Fruit fly (Drosophila melanogaster) whole organism, prepupa: ENCODE results near the gene Prtl99C.
A peak's percentile ranks its signal among the peaks of the same experiment; 100 is the strongest.

Experiments used
- Blimp-1 ChIP-seq: fragments of 200-800 bp; sonication (Bioruptor generic); optimal IDR thresholded peaks from 3 replicates; lab custom pipeline; 2017; ENCODE audit warnings: missing biosample characterization, missing genetic modification characterization, mild to moderate bottlenecking, moderate library complexity, missing genetic modification reagents
- CG10631 ChIP-seq: fragments of 200-800 bp; sonication (Bioruptor generic); optimal IDR thresholded peaks from 2 replicates; lab custom pipeline; 2016; ENCODE audit warnings: missing biosample characterization, missing genetic modification characterization
- CG10669 ChIP-seq: fragments of 200-800 bp; sonication (Bioruptor generic); optimal IDR thresholded peaks from 3 replicates; lab custom pipeline; 2018; ENCODE audit warnings: missing biosample characterization, mild to moderate bottlenecking, missing genetic modification characterization, moderate library complexity
- CG11294 ChIP-seq: fragments of 200-800 bp; sonication (Bioruptor generic); IDR thresholded peaks from 2 replicates; pipeline ENCODE4 v1.3.6; 2022; ENCODE audit warnings: missing biosample characterization, missing genetic modification characterization
- CG11762 ChIP-seq: fragments of 200-800 bp; sonication (Bioruptor generic); optimal IDR thresholded peaks from 3 replicates; lab custom pipeline; 2016; ENCODE audit warnings: missing biosample characterization, missing genetic modification characterization; ENCODE audit not compliant: insufficient read depth
- CG11902 ChIP-seq: fragments of 200-800 bp; sonication (Bioruptor generic); optimal IDR thresholded peaks from 3 replicates; lab custom pipeline; 2016; ENCODE audit warnings: missing biosample characterization, missing genetic modification characterization
- CG15336 ChIP-seq: fragments of 200-800 bp; sonication (Bioruptor generic); IDR thresholded peaks from 2 replicates; pipeline ENCODE4 v1.3.6; 2022; ENCODE audit warnings: missing biosample characterization, missing genetic modification characterization
- CG1621 ChIP-seq: fragments of 200-800 bp; sonication (Bioruptor generic); optimal IDR thresholded peaks from 3 replicates; lab custom pipeline; 2018; ENCODE audit warnings: missing biosample characterization, mild to moderate bottlenecking, missing genetic modification characterization
- CG16779 ChIP-seq: fragments of 200-800 bp; sonication (Bioruptor generic); optimal IDR thresholded peaks from 3 replicates; lab custom pipeline; 2017; ENCODE audit warnings: missing biosample characterization, mild to moderate bottlenecking, missing genetic modification characterization
- CG3032 ChIP-seq: fragments of 200-800 bp; optimal IDR thresholded peaks from 2 replicates; lab custom pipeline; 2019; ENCODE audit warnings: missing biosample characterization, mild to moderate bottlenecking, missing genetic modification characterization, moderate library complexity
- CG31627 ChIP-seq: fragments of 200-800 bp; sonication (Bioruptor generic); optimal IDR thresholded peaks from 3 replicates; lab custom pipeline; 2016; ENCODE audit warnings: missing biosample characterization, missing genetic modification characterization
- CG32006 ChIP-seq: fragments of 200-800 bp; sonication (Bioruptor generic); optimal IDR thresholded peaks from 3 replicates; lab custom pipeline; 2017; ENCODE audit warnings: missing biosample characterization, mild to moderate bottlenecking, missing genetic modification characterization
- CG34406 ChIP-seq: fragments of 200-800 bp; sonication (Bioruptor generic); optimal IDR thresholded peaks from 3 replicates; lab custom pipeline; 2016; ENCODE audit warnings: missing biosample characterization, missing genetic modification characterization
- CG3919 ChIP-seq: fragments of 200-800 bp; sonication (Bioruptor generic); optimal IDR thresholded peaks from 3 replicates; lab custom pipeline; 2016; ENCODE audit warnings: missing biosample characterization, missing genetic modification characterization
- CG4318 ChIP-seq: fragments of 200-800 bp; sonication (Bioruptor generic); optimal IDR thresholded peaks from 3 replicates; lab custom pipeline; 2017; ENCODE audit warnings: missing biosample characterization, mild to moderate bottlenecking, missing genetic modification characterization
- CG6163 ChIP-seq: fragments of 200-800 bp; sonication (Bioruptor generic); IDR thresholded peaks from 3 replicates; pipeline ENCODE4 v1.3.6; 2022; ENCODE audit warnings: missing biosample characterization, missing genetic modification characterization
- CG6276 ChIP-seq: fragments of 200-800 bp; sonication (Bioruptor generic); optimal IDR thresholded peaks from 2 replicates; lab custom pipeline; 2017; ENCODE audit warnings: missing biosample characterization, mild to moderate bottlenecking, missing genetic modification characterization
- CG6792 ChIP-seq: fragments of 200-800 bp; sonication (Bioruptor generic); optimal IDR thresholded peaks from 3 replicates; lab custom pipeline; 2016; ENCODE audit warnings: missing biosample characterization, missing genetic modification characterization
- CG6808 ChIP-seq: fragments of 200-800 bp; sonication (Bioruptor generic); optimal IDR thresholded peaks from 3 replicates; lab custom pipeline; 2017; ENCODE audit warnings: missing biosample characterization, missing genetic modification characterization, mild to moderate bottlenecking, moderate library complexity, missing genetic modification reagents
- CG6854 ChIP-seq: fragments of 200-800 bp; sonication (Bioruptor generic); optimal IDR thresholded peaks from 2 replicates; lab custom pipeline; 2017; ENCODE audit warnings: missing biosample characterization, mild to moderate bottlenecking, missing genetic modification characterization
- CG8319 ChIP-seq: fragments of 200-800 bp; sonication (Bioruptor generic); optimal IDR thresholded peaks from 3 replicates; lab custom pipeline; 2016; ENCODE audit warnings: missing biosample characterization, missing genetic modification characterization
- CG8632 ChIP-seq: fragments of 200-800 bp; sonication (Bioruptor generic); optimal IDR thresholded peaks from 3 replicates; lab custom pipeline; 2016; ENCODE audit warnings: missing biosample characterization, missing genetic modification characterization
- Eip75B ChIP-seq: fragments of 200-800 bp; sonication (Bioruptor generic); optimal IDR thresholded peaks from 3 replicates; lab custom pipeline; 2016; ENCODE audit warnings: missing biosample characterization, missing genetic modification characterization
- Eip78C ChIP-seq: fragments of 200-800 bp; sonication (Bioruptor generic); peaks from one replicate; lab custom pipeline; 2016; ENCODE audit warnings: missing biosample characterization, missing genetic modification characterization
- Eip93F ChIP-seq: fragments of 200-800 bp; sonication (Bioruptor generic); optimal IDR thresholded peaks from 2 replicates; lab custom pipeline; 2016; ENCODE audit warnings: missing biosample characterization, mild to moderate bottlenecking, missing genetic modification characterization
- Ets21C ChIP-seq: fragments of 200-800 bp; sonication (Bioruptor generic); optimal IDR thresholded peaks from 3 replicates; lab custom pipeline; 2016; ENCODE audit warnings: missing biosample characterization, missing genetic modification characterization
- Ets96B ChIP-seq: fragments of 200-800 bp; optimal IDR thresholded peaks from 2 replicates; lab custom pipeline; 2019; ENCODE audit warnings: missing biosample characterization, mild to moderate bottlenecking, missing genetic modification characterization, moderate library complexity
- Gug ChIP-seq: fragments of 200-800 bp; sonication (Bioruptor generic); IDR thresholded peaks from 2 replicates; pipeline ENCODE4 v1.3.6; 2022; ENCODE audit warnings: missing biosample characterization, missing genetic modification characterization
- Hr39 ChIP-seq: fragments of 200-800 bp; sonication (Bioruptor generic); optimal IDR thresholded peaks from 2 replicates; lab custom pipeline; 2016; ENCODE audit warnings: missing biosample characterization, missing genetic modification characterization
- Hr4 ChIP-seq: fragments of 200-800 bp; sonication (Bioruptor generic); optimal IDR thresholded peaks from 3 replicates; lab custom pipeline; 2016; ENCODE audit warnings: missing biosample characterization, missing genetic modification characterization
- Lpt ChIP-seq: fragments of 200-800 bp; sonication (Bioruptor generic); optimal IDR thresholded peaks from 3 replicates; lab custom pipeline; 2016; ENCODE audit warnings: missing biosample characterization, missing genetic modification characterization
- OdsH ChIP-seq: fragments of 200-800 bp; sonication (Bioruptor generic); optimal IDR thresholded peaks from 3 replicates; lab custom pipeline; 2016; ENCODE audit warnings: missing biosample characterization, missing genetic modification characterization
- Sox102F ChIP-seq: fragments of 200-800 bp; sonication (Bioruptor generic); optimal IDR thresholded peaks from 2 replicates; lab custom pipeline; 2016; ENCODE audit warnings: missing biosample characterization, mild to moderate bottlenecking, missing genetic modification characterization
- Sox14 ChIP-seq: fragments of 200-800 bp; sonication (Bioruptor generic); optimal IDR thresholded peaks from 3 replicates; lab custom pipeline; 2016; ENCODE audit warnings: missing biosample characterization, missing genetic modification characterization
- achi ChIP-seq: fragments of 200-800 bp; sonication (Bioruptor generic); optimal IDR thresholded peaks from 3 replicates; lab custom pipeline; 2016; ENCODE audit warnings: missing biosample characterization, missing genetic modification characterization
- dac ChIP-seq: fragments of 200-800 bp; sonication (Bioruptor generic); optimal IDR thresholded peaks from 2 replicates; lab custom pipeline; 2017; ENCODE audit warnings: missing biosample characterization, mild to moderate bottlenecking, missing genetic modification characterization
- dsx ChIP-seq: fragments of 200-800 bp; optimal IDR thresholded peaks from 3 replicates; lab custom pipeline; 2019; ENCODE audit warnings: missing biosample characterization, mild to moderate bottlenecking, missing genetic modification characterization, moderate library complexity; ENCODE audit not compliant: poor library complexity, severe bottlenecking
- eg ChIP-seq: fragments of 200-800 bp; sonication (Bioruptor generic); IDR thresholded peaks from 3 replicates; pipeline ENCODE4 v1.3.6; 2022; ENCODE audit warnings: missing biosample characterization, missing genetic modification characterization
- esn ChIP-seq: fragments of 200-800 bp; sonication (Bioruptor generic); optimal IDR thresholded peaks from 2 replicates; lab custom pipeline; 2016; ENCODE audit warnings: missing biosample characterization, mild to moderate bottlenecking, missing genetic modification characterization, moderate library complexity
- fd85E ChIP-seq: fragments of 200-800 bp; sonication (Bioruptor generic); optimal IDR thresholded peaks from 3 replicates; lab custom pipeline; 2016; ENCODE audit warnings: missing biosample characterization, missing genetic modification characterization
- fkh ChIP-seq: fragments of 200-800 bp; sonication (Bioruptor generic); optimal IDR thresholded peaks from 3 replicates; lab custom pipeline; 2017; ENCODE audit warnings: missing biosample characterization, mild to moderate bottlenecking, missing genetic modification characterization, moderate library complexity
- lz ChIP-seq: fragments of 200-800 bp; sonication (Bioruptor generic); optimal IDR thresholded peaks from 3 replicates; lab custom pipeline; 2016; ENCODE audit warnings: missing biosample characterization, missing genetic modification characterization
- net ChIP-seq: fragments of 200-800 bp; sonication (Bioruptor generic); optimal IDR thresholded peaks from 3 replicates; lab custom pipeline; 2016; ENCODE audit warnings: missing biosample characterization, missing genetic modification characterization
- pdm3 ChIP-seq: fragments of 200-800 bp; sonication (Bioruptor generic); optimal IDR thresholded peaks from 3 replicates; lab custom pipeline; 2016; ENCODE audit warnings: missing biosample characterization, missing genetic modification characterization
- salr ChIP-seq, 2 experiments: fragments of 200-800 bp; sonication (Bioruptor generic); optimal IDR thresholded peaks; 3 replicates each; lab custom pipeline; 2016 to 2018; ENCODE audit warnings: missing biosample characterization in 2 of 2, missing genetic modification characterization in 2 of 2, mild to moderate bottlenecking in 1 of 2
- spab ChIP-seq: fragments of 200-800 bp; sonication (Bioruptor generic); optimal IDR thresholded peaks from 2 replicates; lab custom pipeline; 2017; ENCODE audit warnings: missing biosample characterization, mild to moderate bottlenecking, missing genetic modification characterization, missing genetic modification reagents
- ss ChIP-seq, 2 experiments: fragments of 200-800 bp; sonication (Bioruptor generic); optimal IDR thresholded peaks; 2 replicates in 1 of 2; 3 replicates in 1 of 2; lab custom pipeline; 2017 to 2018; ENCODE audit warnings: mild to moderate bottlenecking in 2 of 2, missing biosample characterization in 2 of 2, missing genetic modification characterization in 2 of 2, moderate library complexity in 1 of 2
- svp ChIP-seq: fragments of 200-800 bp; sonication (Bioruptor generic); peaks from one replicate; lab custom pipeline; 2016; ENCODE audit warnings: missing biosample characterization, missing genetic modification characterization
- topi ChIP-seq: fragments of 200-800 bp; sonication (Bioruptor generic); optimal IDR thresholded peaks from 3 replicates; lab custom pipeline; 2016; ENCODE audit warnings: missing biosample characterization, missing genetic modification characterization
- vri ChIP-seq: fragments of 200-800 bp; sonication (Bioruptor generic); optimal IDR thresholded peaks from 3 replicates; lab custom pipeline; 2016; ENCODE audit warnings: missing biosample characterization, mild to moderate bottlenecking, missing genetic modification characterization

Prtl99C gene

dm6 chr3R:29837771-29838170 is 2.0 kb downstream of the Prtl99C start (continued):
- TF ChIP-seq Lpt (GFP tag; lab: Kevin White, UChicago) (no peak), eg (GFP tag; lab: Robert Waterston, UW) (peak; percentile 58; the same call in 1 of the 3 replicates), CG16779 (tag; lab: Kevin White, UChicago) (no peak)
- TF ChIP-seq, all 60 proteins: peak for 11

- TF ChIP-seq Eip75B (GFP tag; lab: Kevin White, UChicago), result no peak
- peak; percentile 79 for TF ChIP-seq Eip78C (GFP tag; lab: Kevin White, UChicago)
- no peak for TF ChIP-seq Hr39 (GFP tag; lab: Kevin White, UChicago)
- 0 out of 3 replicates have a peak, but pooled peaks have one; percentile 13 for TF ChIP-seq CG6163 (GFP tag; lab: Robert Waterston, UW)
- no peak for TF ChIP-seq Hr4 (GFP tag; lab: Kevin White, UChicago)
- no peak for TF ChIP-seq CG34406 (GFP tag; lab: Kevin White, UChicago)
- TF ChIP-seq CG15336, result peak; percentile 29; the same call in 1 of the 2 replicates
- TF ChIP-seq ss (GFP tag; optimal IDR thresholded peaks at IDR 0.05; lab: Kevin White, UChicago), result peak in 1 of 2 experiments; percentile 48
- TF ChIP-seq Sox14 (GFP tag; lab: Kevin White, UChicago), result no peak
- TF ChIP-seq vri (GFP tag; lab: Kevin White, UChicago), result no peak
- TF ChIP-seq CG8632, result no peak
- TF ChIP-seq OdsH (GFP tag; lab: Kevin White, UChicago), result peak; percentile 31
- TF ChIP-seq achi (GFP tag; lab: Kevin White, UChicago), result peak; percentile 7
- TF ChIP-seq fkh, result no peak
- no peak for TF ChIP-seq CG6792 (GFP tag; lab: Kevin White, UChicago)
- TF ChIP-seq CG4318 (GFP tag; lab: Kevin White, UChicago), result no peak
- no peak for TF ChIP-seq CG10669 (GFP tag; lab: Kevin White, UChicago)
- TF ChIP-seq CG6276 (GFP tag; lab: Kevin White, UChicago), result peak; percentile 22
- TF ChIP-seq CG6854 (GFP tag; lab: Kevin White, UChicago), result no peak
- TF ChIP-seq pdm3 (GFP tag; lab: Kevin White, UChicago), result peak; percentile 1
- no peak for TF ChIP-seq eg (GFP tag; lab: Robert Waterston, UW)
- TF ChIP-seq CG11902, result no peak
- TF ChIP-seq CG11762, result no peak
- no peak for TF ChIP-seq Ets21C (GFP tag; lab: Kevin White, UChicago)
- peak; percentile 13 for TF ChIP-seq CG3919 (GFP tag; lab: Kevin White, UChicago)
- peak in 1 of 2 experiments; percentile 28 for TF ChIP-seq salr (GFP tag; optimal IDR thresholded peaks at IDR 0.05; lab: Kevin White, UChicago)
- TF ChIP-seq lz (GFP tag; lab: Kevin White, UChicago), result no peak
- TF ChIP-seq CG1621 (tag; lab: Kevin White, UChicago), result no peak
- no peak for TF ChIP-seq Blimp-1
- TF ChIP-seq Gug (GFP tag; lab: Robert Waterston, UW), result no peak
- TF ChIP-seq net (GFP tag; lab: Kevin White, UChicago), result no peak
- TF ChIP-seq CG16779 (tag; lab: Kevin White, UChicago), result no peak
- TF ChIP-seq CG3032 (tag; lab: Kevin White, UChicago), result no peak
- no peak for TF ChIP-seq esn
- peak; percentile 5 for TF ChIP-seq Ets96B (tag; lab: Kevin White, UChicago)
- TF ChIP-seq CG10631 (GFP tag; lab: Kevin White, UChicago), result peak; percentile 40
- TF ChIP-seq Sox102F (GFP tag; lab: Kevin White, UChicago), result no peak
- no peak for TF ChIP-seq fd85E
- TF ChIP-seq CG32006 (GFP tag; lab: Kevin White, UChicago), result peak; percentile 47
- TF ChIP-seq CG8319 (GFP tag; lab: Kevin White, UChicago), result no peak
- TF ChIP-seq topi (GFP tag; lab: Kevin White, UChicago), result no peak
- no peak for TF ChIP-seq CG31627 (GFP tag; lab: Kevin White, UChicago)
- no peak for TF ChIP-seq CG11294
- TF ChIP-seq Lpt (GFP tag; lab: Kevin White, UChicago), result no peak
- TF ChIP-seq Eip93F (GFP tag; lab: Kevin White, UChicago), result no peak
- TF ChIP-seq CG6808 (GFP tag; lab: Kevin White, UChicago), result peak; percentile 5
- TF ChIP-seq dsx, result peak; percentile 46
- no peak for TF ChIP-seq svp
- TF ChIP-seq spab, result peak; percentile 15
- no peak for TF ChIP-seq dac (GFP tag; lab: Kevin White, UChicago)
Observed at dm6 chr3R:29838751-29839150, 3.0 kb downstream of the Prtl99C start.
